Fruit fly (Drosophila melanogaster) whole organism: ENCODE measurements around the gene CG7091.

Experiments
- EcR ChIP-seq, 2 experiments: fragments of >200 bp; optimal IDR thresholded peaks; 2 replicates each; lab custom pipeline; 2017; ENCODE audit warnings: missing biosample characterization in 2 of 2, missing genetic modification characterization in 2 of 2, missing genetic modification reagents in 2 of 2
- psq ChIP-seq: fragments of >200 bp; optimal IDR thresholded peaks from 2 replicates; lab custom pipeline; 2017
- usp ChIP-seq: fragments of >200 bp; optimal IDR thresholded peaks from 2 replicates; lab custom pipeline; 2017; ENCODE audit warnings: missing biosample characterization, missing genetic modification characterization, mixed read lengths

DNA sequence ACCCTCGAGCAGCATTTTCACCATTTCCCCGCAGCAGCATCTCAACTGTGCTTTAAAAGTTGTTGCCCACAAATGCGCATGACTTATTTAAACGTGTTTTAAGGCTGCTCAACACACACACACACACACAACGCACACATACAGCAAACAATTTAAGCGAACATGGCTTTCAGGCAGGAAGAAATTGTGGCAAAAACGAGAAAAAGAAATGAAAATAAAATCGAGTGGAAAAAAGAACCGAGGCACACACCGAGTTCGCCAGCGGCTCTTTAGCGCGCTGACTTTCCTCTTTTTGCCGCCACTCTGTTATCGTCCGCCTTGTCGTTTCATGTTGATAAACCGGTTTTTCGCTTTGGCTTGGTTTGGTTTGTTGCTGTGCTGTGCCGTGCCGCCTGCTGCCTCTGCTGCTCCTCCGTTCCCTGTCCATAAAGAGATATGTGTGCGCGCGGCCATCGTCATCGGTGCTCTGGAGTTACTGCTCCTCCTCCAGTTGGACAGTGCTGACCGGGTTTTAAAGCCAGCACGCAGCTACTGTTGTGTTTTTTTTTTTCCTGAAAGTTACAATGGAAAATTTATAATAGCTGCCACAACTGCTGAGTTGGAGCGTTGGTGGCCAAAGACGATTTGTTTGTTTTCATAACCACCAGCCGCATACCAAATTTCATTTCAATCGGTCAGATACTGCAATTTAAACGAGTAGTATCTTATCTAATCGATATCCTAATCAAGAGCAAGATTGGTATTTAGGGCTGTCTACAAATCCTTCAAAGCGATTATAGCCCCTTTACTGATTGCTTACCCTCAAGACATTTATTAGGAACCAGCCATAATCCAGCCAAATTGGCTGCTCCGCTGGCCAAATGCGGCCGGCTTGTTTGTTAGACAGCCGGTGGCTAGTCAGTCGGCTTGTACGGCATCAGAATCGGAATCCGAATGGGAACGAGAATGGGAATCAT lies 38.3 kb downstream of the CG7091 start:
- TF ChIP-seq EcR (GFP tag; optimal IDR thresholded peaks at IDR 0.05; lab: Kevin White, UChicago) (no peak), psq (lab: Kevin White, UChicago) (no peak), usp (GFP tag; lab: Kevin White, UChicago) (no peak)
